Worm (Caenorhabditis elegans) whole organism, L1 larva: Measurements from ENCODE around the gene C27F2.10.
A peak's percentile ranks its signal among the peaks of the same experiment; 100 is the strongest.

Experiments used
- C04F5.9 ChIP-seq: sonication (generic microtip); optimal IDR thresholded peaks from 2 replicates; lab custom pipeline; 2016; ENCODE audit warnings: missing genetic modification characterization, missing compliant biosample characterization
- C34B4.2 ChIP-seq: sonication (generic microtip); optimal IDR thresholded peaks from 2 replicates; lab custom pipeline; 2017; ENCODE audit warnings: mild to moderate bottlenecking, missing genetic modification characterization, missing compliant biosample characterization
- F16B12.6 ChIP-seq: fragments of 150-350 bp; optimal IDR thresholded peaks from 2 replicates; lab custom pipeline; 2014; ENCODE audit warnings: missing biosample characterization, missing genetic modification characterization
- aha-1 ChIP-seq: fragments of 150-350 bp; optimal IDR thresholded peaks from 2 replicates; lab custom pipeline; 2014; ENCODE audit warnings: missing biosample characterization, missing genetic modification characterization
- aly-2 ChIP-seq: fragments of 150-350 bp; optimal IDR thresholded peaks from 2 replicates; lab custom pipeline; 2014; ENCODE audit warnings: missing biosample characterization, missing genetic modification characterization
- ama-1 ChIP-seq: fragments of 150-350 bp; optimal IDR thresholded peaks from 2 replicates; lab custom pipeline; 2014
- blmp-1 ChIP-seq: fragments of 150-350 bp; optimal IDR thresholded peaks from 2 replicates; lab custom pipeline; 2014; ENCODE audit warnings: missing biosample characterization, missing genetic modification characterization
- ceh-63 ChIP-seq: fragments of 200-800 bp; sonication (Bioruptor generic); optimal IDR thresholded peaks from 2 replicates; lab custom pipeline; 2018; ENCODE audit warnings: mild to moderate bottlenecking, missing genetic modification characterization, missing compliant biosample characterization
- ceh-8 ChIP-seq: fragments of 200-800 bp; sonication (Bioruptor generic); optimal IDR thresholded peaks from 2 replicates; lab custom pipeline; 2018; ENCODE audit warnings: mild to moderate bottlenecking, missing genetic modification characterization, moderate library complexity, missing compliant biosample characterization
- ceh-82 ChIP-seq, 3 experiments: fragments of 150-350 bp in 1 of 3; sonication (generic microtip) in 2 of 3; optimal IDR thresholded peaks; 2 replicates each; lab custom pipeline; 2014 to 2017; ENCODE audit warnings: missing biosample characterization in 3 of 3, missing genetic modification characterization in 3 of 3
- ceh-90 ChIP-seq: sonication (generic microtip); optimal IDR thresholded peaks from 2 replicates; lab custom pipeline; 2016; ENCODE audit warnings: missing genetic modification characterization, missing compliant biosample characterization
- dpl-1 ChIP-seq, 3 experiments: fragments of 150-350 bp in 2 of 3; sonication (generic microtip) in 1 of 3; optimal IDR thresholded peaks; 2 replicates each; lab custom pipeline; 2014 to 2017; ENCODE audit warnings: missing biosample characterization in 3 of 3, missing genetic modification characterization in 3 of 3, missing genetic modification reagents in 3 of 3
- dsc-1 ChIP-seq: sonication (generic microtip); optimal IDR thresholded peaks from 2 replicates; lab custom pipeline; 2016; ENCODE audit warnings: mild to moderate bottlenecking, missing genetic modification characterization, missing compliant biosample characterization
- efl-1 ChIP-seq, 4 experiments: fragments of 150-350 bp; optimal IDR thresholded peaks in 3 of 4; peaks in 1 of 4; 1 replicate in 1 of 4; 2 replicates in 3 of 4; lab custom pipeline; 2014; ENCODE audit warnings: missing biosample characterization in 2 of 4, missing genetic modification characterization in 2 of 4, missing genetic modification reagents in 2 of 4
- egl-13 ChIP-seq: sonication (generic microtip); optimal IDR thresholded peaks from 2 replicates; lab custom pipeline; 2016; ENCODE audit warnings: missing genotype, missing genetic modification reagents, missing genetic modification characterization, missing compliant biosample characterization
- egl-27 ChIP-seq, 2 experiments: fragments of 150-350 bp in 1 of 2; sonication (generic microtip); optimal IDR thresholded peaks; 3 replicates each; lab custom pipeline; 2017 to 2018; ENCODE audit warnings: missing biosample characterization in 2 of 2, missing genetic modification characterization in 2 of 2, missing genetic modification reagents in 2 of 2
- elt-3 ChIP-seq, 6 experiments: fragments of 150-350 bp in 1 of 6; sonication (generic microtip); optimal IDR thresholded peaks; 2 replicates each; lab custom pipeline; 2017 to 2018; ENCODE audit warnings: missing biosample characterization in 6 of 6, missing genetic modification characterization in 6 of 6, inconsistent platforms in 1 of 6
- ets-5 ChIP-seq: fragments of 200-800 bp; sonication (Bioruptor generic); IDR thresholded peaks from 2 replicates; pipeline ENCODE4 v1.3.6; 2022; ENCODE audit warnings: missing genetic modification characterization, missing compliant biosample characterization
- fkh-10 ChIP-seq: sonication (generic microtip); optimal IDR thresholded peaks from 2 replicates; lab custom pipeline; 2017; ENCODE audit warnings: missing biosample characterization, missing genetic modification reagents, missing genetic modification characterization
- fkh-4 ChIP-seq: sonication (generic microtip); optimal IDR thresholded peaks from 2 replicates; lab custom pipeline; 2016; ENCODE audit warnings: missing compliant biosample characterization, missing genetic modification characterization, borderline replicate concordance
- hlh-17 ChIP-seq: fragments of 200-800 bp; sonication (Bioruptor generic); optimal IDR thresholded peaks from 2 replicates; lab custom pipeline; 2018; ENCODE audit warnings: missing genetic modification characterization, mild to moderate bottlenecking, missing compliant biosample characterization, moderate library complexity, borderline replicate concordance
- hlh-4 ChIP-seq: sonication (generic microtip); optimal IDR thresholded peaks from 2 replicates; lab custom pipeline; 2016; ENCODE audit warnings: mild to moderate bottlenecking, missing genetic modification characterization, missing compliant biosample characterization
- hpl-2 ChIP-seq: fragments of 150-350 bp; optimal IDR thresholded peaks from 2 replicates; lab custom pipeline; 2014; ENCODE audit warnings: missing biosample characterization, missing genetic modification reagents, missing genetic modification characterization
- lin-13 ChIP-seq: fragments of 150-350 bp; optimal IDR thresholded peaks from 2 replicates; lab custom pipeline; 2014; ENCODE audit warnings: missing biosample characterization, missing genetic modification reagents, missing genetic modification characterization
- lin-15B ChIP-seq: fragments of 150-350 bp; sonication (generic microtip); optimal IDR thresholded peaks from 3 replicates; lab custom pipeline; 2014; ENCODE audit warnings: missing biosample characterization, missing genetic modification characterization
- lin-35 ChIP-seq, 2 experiments: fragments of 150-350 bp; optimal IDR thresholded peaks; 2 replicates each; lab custom pipeline; 2014; ENCODE audit warnings: missing biosample characterization in 2 of 2, missing genetic modification characterization in 2 of 2, missing genetic modification reagents in 2 of 2
- lir-3 ChIP-seq: sonication (generic microtip); optimal IDR thresholded peaks from 2 replicates; lab custom pipeline; 2016; ENCODE audit warnings: mild to moderate bottlenecking, missing genetic modification characterization, moderate library complexity, missing compliant biosample characterization; ENCODE audit not compliant: poor library complexity
- mab-9 ChIP-seq: fragments of 200-800 bp; sonication (Bioruptor generic); IDR thresholded peaks from 2 replicates; pipeline ENCODE4 v1.3.6; 2022; ENCODE audit warnings: missing genetic modification reagents, missing genetic modification characterization, missing compliant biosample characterization
- mef-2 ChIP-seq: fragments of 150-350 bp; optimal IDR thresholded peaks from 2 replicates; lab custom pipeline; 2014; ENCODE audit warnings: missing biosample characterization, missing genetic modification characterization
- nhr-11 ChIP-seq: fragments of 150-350 bp; optimal IDR thresholded peaks from 2 replicates; lab custom pipeline; 2014; ENCODE audit warnings: missing biosample characterization, missing genetic modification characterization
- nhr-19 ChIP-seq: fragments of 200-800 bp; sonication (Bioruptor generic); conservative IDR thresholded peaks from 2 replicates; pipeline ENCODE4 v1.3.6; 2022; ENCODE audit warnings: missing genetic modification characterization, missing compliant biosample characterization
- nhr-28 ChIP-seq: fragments of 150-350 bp; optimal IDR thresholded peaks from 2 replicates; lab custom pipeline; 2014; ENCODE audit warnings: missing biosample characterization, missing genetic modification characterization
- nhr-76 ChIP-seq: sonication (generic microtip); optimal IDR thresholded peaks from 2 replicates; lab custom pipeline; 2017; ENCODE audit warnings: missing biosample characterization, missing genetic modification characterization
- nhr-85 ChIP-seq: sonication (generic microtip); peaks from one replicate; lab custom pipeline; 2016; ENCODE audit warnings: missing genetic modification characterization, inconsistent platforms, missing compliant biosample characterization
- pag-3 ChIP-seq: sonication (generic microtip); optimal IDR thresholded peaks from 2 replicates; lab custom pipeline; 2017; ENCODE audit warnings: missing genetic modification characterization, mild to moderate bottlenecking, missing compliant biosample characterization, antibody characterized with exemption, borderline replicate concordance; ENCODE audit not compliant: insufficient read depth
- pax-3 ChIP-seq: fragments of 200-800 bp; sonication (Bioruptor generic); optimal IDR thresholded peaks from 2 replicates; lab custom pipeline; 2018; ENCODE audit warnings: mild to moderate bottlenecking, missing genetic modification characterization, moderate library complexity, missing compliant biosample characterization
- pqm-1 ChIP-seq: sonication (generic microtip); optimal IDR thresholded peaks from 3 replicates; lab custom pipeline; 2017; ENCODE audit warnings: missing biosample characterization, missing genetic modification characterization
- rnt-1 ChIP-seq: sonication (generic microtip); optimal IDR thresholded peaks from 2 replicates; lab custom pipeline; 2016; ENCODE audit warnings: mild to moderate bottlenecking, missing genetic modification characterization, moderate library complexity, missing compliant biosample characterization
- skn-1 ChIP-seq: fragments of 150-350 bp; optimal IDR thresholded peaks from 2 replicates; lab custom pipeline; 2014; ENCODE audit warnings: missing biosample characterization, missing genetic modification characterization
- snu-23 ChIP-seq: sonication (generic microtip); optimal IDR thresholded peaks from 2 replicates; lab custom pipeline; 2016; ENCODE audit warnings: missing genetic modification characterization, missing compliant biosample characterization
- sox-4 ChIP-seq: sonication (generic microtip); optimal IDR thresholded peaks from 2 replicates; lab custom pipeline; 2016; ENCODE audit warnings: missing genetic modification characterization, missing compliant biosample characterization
- sptf-1 ChIP-seq: fragments of 150-350 bp; optimal IDR thresholded peaks from 2 replicates; lab custom pipeline; 2014; ENCODE audit warnings: missing biosample characterization, missing genetic modification characterization
- sup-37 ChIP-seq: fragments of 200-800 bp; sonication (Bioruptor generic); optimal IDR thresholded peaks from 2 replicates; lab custom pipeline; 2018; ENCODE audit warnings: mild to moderate bottlenecking, missing genetic modification characterization, missing compliant biosample characterization
- tlp-1 ChIP-seq: fragments of 150-350 bp; optimal IDR thresholded peaks from 2 replicates; lab custom pipeline; 2014; ENCODE audit warnings: missing biosample characterization, missing genetic modification characterization
- unc-130 ChIP-seq: fragments of 150-350 bp; optimal IDR thresholded peaks from 2 replicates; lab custom pipeline; 2017; ENCODE audit warnings: missing biosample characterization, missing genetic modification characterization, inconsistent platforms
- zip-4 ChIP-seq: fragments of 200-800 bp; sonication (Bioruptor generic); optimal IDR thresholded peaks from 2 replicates; lab custom pipeline; 2018; ENCODE audit warnings: mild to moderate bottlenecking, missing genetic modification characterization, moderate library complexity, missing compliant biosample characterization
- ztf-4 ChIP-seq: fragments of 150-350 bp; optimal IDR thresholded peaks from 2 replicates; lab custom pipeline; 2014; ENCODE audit warnings: missing biosample characterization, missing genetic modification characterization

C27F2.10 gene

DNA sequence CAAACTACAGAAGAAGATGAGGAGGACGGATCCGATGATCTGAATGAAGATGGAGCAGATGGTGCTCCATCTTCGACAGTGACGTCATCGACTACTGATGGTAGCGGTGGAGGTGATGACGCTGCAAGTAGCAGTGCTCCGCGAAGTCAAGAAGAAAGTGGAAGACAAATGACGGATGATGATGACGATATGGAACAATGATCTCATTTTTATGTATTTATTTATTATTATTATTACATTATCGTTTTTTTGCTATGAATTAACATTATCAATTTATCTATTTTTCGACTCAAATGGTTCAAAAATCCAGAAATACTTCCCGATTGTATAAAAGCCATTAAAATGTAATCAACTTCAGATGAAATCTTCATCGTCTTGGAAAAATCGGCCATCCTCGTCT, 35.0 kb upstream of the C27F2.10 start, which contains the start of gene R144.3:
R144.3 (plus strand) TSS at position 301 of the 400 bp plus-strand sequence.
- TF ChIP-seq fkh-10 (GFP tag; lab: Kevin White, UChicago), result no peak
- TF ChIP-seq nhr-85 (tag; lab: Kevin White, UChicago), result no peak
- TF ChIP-seq ztf-4 (tag; lab: Kevin White, UChicago), result no peak
- TF ChIP-seq ceh-63 (GFP tag; lab: Kevin White, UChicago), result no peak
- TF ChIP-seq fkh-4 (tag; lab: Kevin White, UChicago), result no peak
- TF ChIP-seq sup-37, result no peak
- no peak for TF ChIP-seq dsc-1 (tag; lab: Kevin White, UChicago)
- no peak for TF ChIP-seq elt-3 (tag; optimal IDR thresholded peaks at IDR 0.05; lab: Kevin White, UChicago)
- TF ChIP-seq snu-23 (GFP tag; lab: Kevin White, UChicago), result no peak
- TF ChIP-seq dpl-1 (GFP tag; optimal IDR thresholded peaks at IDR 0.05; lab: Kevin White, UChicago), result no peak
- TF ChIP-seq zip-4 (GFP tag; lab: Kevin White, UChicago), result no peak
- no peak for TF ChIP-seq egl-27 (tag; optimal IDR thresholded peaks at IDR 0.05; lab: Kevin White, UChicago)
- TF ChIP-seq tlp-1 (tag; lab: Kevin White, UChicago), result no peak
- no peak for TF ChIP-seq aha-1 (tag; lab: Kevin White, UChicago)
- no peak for TF ChIP-seq ama-1 (lab: Kevin White, UChicago)
- no peak for TF ChIP-seq ceh-90
- TF ChIP-seq skn-1, result no peak
- TF ChIP-seq unc-130 (tag; lab: Kevin White, UChicago), result no peak
- no peak for TF ChIP-seq F16B12.6
- TF ChIP-seq hpl-2, result no peak
- TF ChIP-seq, all 84 proteins: peak for 0

DNA sequence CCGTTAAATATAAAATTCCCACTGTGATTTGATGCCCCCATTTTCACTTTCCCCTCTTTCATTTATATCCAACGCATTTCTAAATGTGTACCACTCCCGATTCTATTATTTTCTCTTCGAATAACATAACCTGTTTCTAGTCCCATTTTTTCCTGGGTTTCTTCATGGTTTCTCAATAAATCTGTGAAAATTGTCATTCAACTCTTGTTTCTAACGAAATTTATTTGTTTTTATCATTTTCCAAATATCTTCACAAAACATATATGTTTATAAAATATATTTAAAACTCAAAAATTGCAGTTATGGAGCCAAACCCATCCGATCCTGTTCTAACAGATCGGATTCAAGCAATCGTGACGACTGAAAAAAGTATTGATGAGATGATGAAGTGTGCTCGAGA, 34.2 kb upstream of the C27F2.10 start, which contains the start of gene mdt-11:
mdt-11 (plus strand) TSS at position 301 of the 400 bp plus-strand sequence.
- TF ChIP-seq lin-35 (GFP tag; optimal IDR thresholded peaks at IDR 0.05; lab: Kevin White, UChicago) (no peak), hlh-4 (tag; lab: Kevin White, UChicago) (no peak), sox-4 (no peak), pax-3 (tag; lab: Kevin White, UChicago) (no peak), ceh-90 (no peak), mef-2 (no peak), aly-2 (tag; lab: Kevin White, UChicago) (no peak), pqm-1 (tag; lab: Kevin White, UChicago) (no peak), mab-9 (GFP tag; lab: Robert Waterston, UW) (no peak)
- TF ChIP-seq, all 84 proteins: peak for 0

DNA sequence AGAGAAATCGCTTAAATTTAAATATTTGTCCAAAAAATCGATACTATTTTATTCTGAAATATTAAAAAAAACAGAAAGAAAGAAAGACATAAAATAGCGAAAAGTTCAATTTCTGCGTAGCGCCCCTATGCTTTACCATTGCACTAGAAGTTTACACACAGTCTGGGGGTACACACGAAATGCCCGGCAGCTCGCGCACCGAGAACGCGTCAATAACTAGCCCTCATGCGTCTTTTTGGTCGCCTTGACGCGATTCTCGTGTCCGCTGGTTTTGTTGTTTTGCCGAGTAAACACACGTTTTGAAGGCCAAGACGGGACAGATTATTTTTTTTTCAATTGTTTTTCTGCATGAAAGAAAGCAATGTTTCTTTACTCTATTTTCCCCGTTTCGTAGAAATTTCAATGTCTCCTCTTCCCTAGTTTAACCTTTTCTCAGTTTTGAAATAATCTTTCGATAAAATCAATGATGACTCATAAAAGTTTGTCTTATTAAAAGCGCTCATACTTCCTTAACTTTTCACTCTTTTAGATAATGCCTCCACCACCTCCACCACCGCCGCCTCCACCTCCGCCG, 31.5 kb upstream of the C27F2.10 start, which contains the start of gene wip-1:
wip-1 (plus strand) TSS at position 524 of the 574 bp plus-strand sequence.
- TF ChIP-seq ets-5 (no peak), ceh-8 (peak; percentile 95), C34B4.2 (tag; lab: Kevin White, UChicago) (peak; percentile 34), dsc-1 (tag; lab: Kevin White, UChicago) (peak; percentile 98), efl-1 (optimal IDR thresholded peaks at IDR 0.05; lab: Kevin White, UChicago) (peak; percentile 94 to 95), efl-1 (GFP tag; optimal IDR thresholded peaks at IDR 0.05 in 1 of 2; lab: Kevin White, UChicago) (peak; percentile 86 to 99), lin-13 (GFP tag; lab: Kevin White, UChicago) (peak; percentile 98), lin-15B (tag; lab: Kevin White, UChicago) (peak; percentile 84), nhr-76 (tag; lab: Kevin White, UChicago) (peak; percentile 61), nhr-85 (tag; lab: Kevin White, UChicago) (peak; percentile 99), lir-3 (peak; percentile 91), nhr-11 (tag; lab: Kevin White, UChicago) (peak; percentile 83), hlh-17 (no peak), rnt-1 (tag; lab: Kevin White, UChicago) (peak; percentile 98), ama-1 (lab: Kevin White, UChicago) (peak; percentile 73), C04F5.9 (peak; percentile 95), ceh-63 (GFP tag; lab: Kevin White, UChicago) (no peak), blmp-1 (tag; lab: Kevin White, UChicago) (peak; percentile 90), pag-3 (tag; lab: Kevin White, UChicago) (peak; percentile 44), hlh-4 (tag; lab: Kevin White, UChicago) (no peak), zip-4 (GFP tag; lab: Kevin White, UChicago) (peak; percentile 88), egl-13 (tag; lab: Kevin White, UChicago) (peak; percentile 95), sptf-1 (tag; lab: Kevin White, UChicago) (no peak), ceh-82 (tag; optimal IDR thresholded peaks at IDR 0.05; lab: Kevin White, UChicago) (peak; percentile 96 to 99 (median 97)), fkh-4 (tag; lab: Kevin White, UChicago) (peak; percentile 62), nhr-28 (no peak), pqm-1 (tag; lab: Kevin White, UChicago) (peak; percentile 37), mef-2 (peak; percentile 92), mab-9 (GFP tag; lab: Robert Waterston, UW) (peak; percentile 89), nhr-19 (GFP tag; lab: Robert Waterston, UW) (peak; percentile 98)
